Worm (Caenorhabditis elegans) whole organism, mixed stage, embryonic: ENCODE data around the gene vha-1.

ENCODE experiments used
- M03D4.4 ChIP-seq: sonication (generic microtip); optimal IDR thresholded peaks from 2 replicates; lab custom pipeline; 2017; ENCODE audit warnings: mild to moderate bottlenecking, missing genetic modification characterization, missing compliant biosample characterization
- bed-3 ChIP-seq: fragments of 200-800 bp; sonication (Bioruptor generic); optimal IDR thresholded peaks from 3 replicates; lab custom pipeline; 2018; ENCODE audit warnings: mild to moderate bottlenecking, missing genetic modification characterization, moderate library complexity, missing compliant biosample characterization
- blmp-1 ChIP-seq: fragments of 150-350 bp; optimal IDR thresholded peaks from 2 replicates; lab custom pipeline; 2014; ENCODE audit warnings: missing biosample characterization, missing genetic modification characterization
- ceh-39 ChIP-seq: fragments of 150-350 bp; optimal IDR thresholded peaks from 2 replicates; lab custom pipeline; 2014; ENCODE audit warnings: missing biosample characterization, missing genetic modification characterization
- ceh-43 ChIP-seq: fragments of 200-800 bp; sonication (Bioruptor generic); optimal IDR thresholded peaks from 2 replicates; lab custom pipeline; 2018; ENCODE audit warnings: mild to moderate bottlenecking, missing genetic modification characterization, moderate library complexity, missing compliant biosample characterization
- ceh-83 ChIP-seq: fragments of 200-800 bp; sonication (Bioruptor generic); optimal IDR thresholded peaks from 2 replicates; lab custom pipeline; 2018; ENCODE audit warnings: mild to moderate bottlenecking, missing genetic modification characterization, missing compliant biosample characterization
- ces-1 ChIP-seq: fragments of 150-350 bp; optimal IDR thresholded peaks from 2 replicates; lab custom pipeline; 2014; ENCODE audit warnings: missing biosample characterization, missing genetic modification reagents, missing genetic modification characterization
- cnd-1 ChIP-seq: fragments of 200-800 bp; sonication (Bioruptor generic); optimal IDR thresholded peaks from 2 replicates; lab custom pipeline; 2018; ENCODE audit warnings: mild to moderate bottlenecking, missing genetic modification characterization, missing compliant biosample characterization
- drap-1 ChIP-seq: fragments of 200-800 bp; sonication (Bioruptor generic); optimal IDR thresholded peaks from 3 replicates; lab custom pipeline; 2018; ENCODE audit warnings: mild to moderate bottlenecking, missing genetic modification characterization, missing compliant biosample characterization
- elt-1 ChIP-seq: sonication (generic microtip); optimal IDR thresholded peaks from 2 replicates; lab custom pipeline; 2017; ENCODE audit warnings: missing genetic modification characterization, mild to moderate bottlenecking, missing compliant biosample characterization, antibody characterized with exemption, moderate library complexity, borderline replicate concordance; ENCODE audit not compliant: insufficient read depth
- elt-3 ChIP-seq: fragments of 150-350 bp; optimal IDR thresholded peaks from 2 replicates; lab custom pipeline; 2014; ENCODE audit warnings: missing biosample characterization, missing genetic modification characterization
- flh-1 ChIP-seq: fragments of 200-800 bp; sonication (Bioruptor generic); optimal IDR thresholded peaks from 2 replicates; lab custom pipeline; 2018; ENCODE audit warnings: mild to moderate bottlenecking, missing genetic modification characterization, moderate library complexity, missing compliant biosample characterization
- ham-2 ChIP-seq: fragments of 200-800 bp; sonication (Bioruptor generic); optimal IDR thresholded peaks from 2 replicates; lab custom pipeline; 2018; ENCODE audit warnings: mild to moderate bottlenecking, missing genetic modification characterization, missing compliant biosample characterization
- hlh-1 ChIP-seq: fragments of 150-350 bp; optimal IDR thresholded peaks from 2 replicates; lab custom pipeline; 2014; ENCODE audit warnings: missing biosample characterization, missing genetic modification reagents, missing genetic modification characterization
- lin-13 ChIP-seq: fragments of 150-350 bp; optimal IDR thresholded peaks from 2 replicates; lab custom pipeline; 2014; ENCODE audit warnings: missing biosample characterization, missing genetic modification characterization
- lin-32 ChIP-seq: fragments of 200-800 bp; sonication (Bioruptor generic); optimal IDR thresholded peaks from 2 replicates; lab custom pipeline; 2018; ENCODE audit warnings: mild to moderate bottlenecking, missing genetic modification characterization, missing compliant biosample characterization
- lsy-2 ChIP-seq: fragments of 150-350 bp; optimal IDR thresholded peaks from 2 replicates; lab custom pipeline; 2014; ENCODE audit warnings: missing biosample characterization, missing genetic modification characterization
- mab-5 ChIP-seq: fragments of 150-350 bp; optimal IDR thresholded peaks from 2 replicates; lab custom pipeline; 2014; ENCODE audit warnings: missing biosample characterization, missing genetic modification characterization
- mep-1 ChIP-seq: fragments of 150-350 bp; optimal IDR thresholded peaks from 2 replicates; lab custom pipeline; 2017; ENCODE audit warnings: missing biosample characterization, missing genetic modification reagents, missing genetic modification characterization, inconsistent platforms
- mls-2 ChIP-seq: sonication (generic microtip); optimal IDR thresholded peaks from 2 replicates; lab custom pipeline; 2016; ENCODE audit warnings: mild to moderate bottlenecking, missing genetic modification characterization, moderate library complexity, missing compliant biosample characterization
- nhr-12 ChIP-seq: fragments of 150-350 bp; optimal IDR thresholded peaks from 2 replicates; lab custom pipeline; 2014; ENCODE audit warnings: missing biosample characterization, missing genetic modification characterization
- nhr-2 ChIP-seq: fragments of 150-350 bp; optimal IDR thresholded peaks from 2 replicates; lab custom pipeline; 2014; ENCODE audit warnings: missing biosample characterization, missing genetic modification characterization
- nhr-237 ChIP-seq: fragments of 150-350 bp; optimal IDR thresholded peaks from 2 replicates; lab custom pipeline; 2014; ENCODE audit warnings: missing biosample characterization, missing genetic modification characterization
- nhr-28 ChIP-seq: fragments of 150-350 bp; optimal IDR thresholded peaks from 2 replicates; lab custom pipeline; 2014; ENCODE audit warnings: missing biosample characterization, missing genetic modification characterization
- nhr-76 ChIP-seq: sonication (generic microtip); optimal IDR thresholded peaks from 2 replicates; lab custom pipeline; 2017; ENCODE audit warnings: missing biosample characterization, missing genetic modification characterization
- pha-4 ChIP-seq: fragments of 150-350 bp; optimal IDR thresholded peaks from 2 replicates; lab custom pipeline; 2018; ENCODE audit warnings: missing biosample characterization, missing genetic modification reagents, missing genetic modification characterization
- sem-2 ChIP-seq: fragments of 200-800 bp; sonication (Bioruptor generic); optimal IDR thresholded peaks from 2 replicates; lab custom pipeline; 2018; ENCODE audit warnings: mild to moderate bottlenecking, missing genetic modification characterization, missing compliant biosample characterization
- snpc-4 ChIP-seq: fragments of 150-350 bp; optimal IDR thresholded peaks from 2 replicates; lab custom pipeline; 2014; ENCODE audit warnings: missing biosample characterization, missing genetic modification characterization
- sptf-1 ChIP-seq: sonication (generic microtip); optimal IDR thresholded peaks from 2 replicates; lab custom pipeline; 2017; ENCODE audit warnings: mild to moderate bottlenecking, missing genetic modification characterization, moderate library complexity, missing compliant biosample characterization
- tbx-8 ChIP-seq: fragments of 200-800 bp; sonication (Bioruptor generic); optimal IDR thresholded peaks from 2 replicates; lab custom pipeline; 2018; ENCODE audit warnings: mild to moderate bottlenecking, missing genetic modification characterization, moderate library complexity, missing compliant biosample characterization
- unc-120 ChIP-seq: sonication (generic microtip); optimal IDR thresholded peaks from 2 replicates; lab custom pipeline; 2017; ENCODE audit warnings: missing genetic modification characterization, missing compliant biosample characterization; ENCODE audit not compliant: poor library complexity, severe bottlenecking
- unc-39 ChIP-seq: fragments of 150-350 bp; optimal IDR thresholded peaks from 2 replicates; lab custom pipeline; 2014; ENCODE audit warnings: missing biosample characterization, missing genetic modification characterization
- unc-62 ChIP-seq: fragments of 150-350 bp; optimal IDR thresholded peaks from 2 replicates; lab custom pipeline; 2014; ENCODE audit warnings: missing biosample characterization, missing genetic modification reagents, missing genetic modification characterization
- zip-8 ChIP-seq: fragments of 150-350 bp; optimal IDR thresholded peaks from 2 replicates; lab custom pipeline; 2014; ENCODE audit warnings: missing biosample characterization, missing genetic modification characterization
- ztf-11 ChIP-seq: fragments of 150-350 bp; optimal IDR thresholded peaks from 2 replicates; lab custom pipeline; 2014; ENCODE audit warnings: missing biosample characterization, missing genetic modification characterization

vha-1 gene

DNA sequence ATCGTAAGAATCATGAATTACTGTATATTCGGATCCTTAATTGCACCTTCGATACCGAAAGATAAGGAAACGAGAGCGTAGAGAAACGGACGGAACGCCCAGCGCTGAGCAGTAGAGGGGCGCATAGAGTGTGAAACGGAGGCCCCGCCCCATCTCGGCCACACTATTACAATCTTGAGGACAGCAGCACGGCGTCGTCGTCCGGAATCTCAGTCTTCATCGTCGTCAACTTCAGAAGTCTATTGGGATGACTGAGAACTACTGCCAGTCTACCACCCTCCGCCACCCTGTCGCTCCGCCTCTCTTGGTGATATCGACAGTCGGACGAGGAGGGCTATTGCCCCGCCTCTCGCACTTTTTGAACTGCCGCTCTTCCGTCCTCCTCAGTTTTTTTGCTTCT lies 16.3 kb upstream of the vha-1 start:
- no peak for TF ChIP-seq sem-2
- TF ChIP-seq M03D4.4 (tag; lab: Kevin White, UChicago) = peak; percentile 19

DNA sequence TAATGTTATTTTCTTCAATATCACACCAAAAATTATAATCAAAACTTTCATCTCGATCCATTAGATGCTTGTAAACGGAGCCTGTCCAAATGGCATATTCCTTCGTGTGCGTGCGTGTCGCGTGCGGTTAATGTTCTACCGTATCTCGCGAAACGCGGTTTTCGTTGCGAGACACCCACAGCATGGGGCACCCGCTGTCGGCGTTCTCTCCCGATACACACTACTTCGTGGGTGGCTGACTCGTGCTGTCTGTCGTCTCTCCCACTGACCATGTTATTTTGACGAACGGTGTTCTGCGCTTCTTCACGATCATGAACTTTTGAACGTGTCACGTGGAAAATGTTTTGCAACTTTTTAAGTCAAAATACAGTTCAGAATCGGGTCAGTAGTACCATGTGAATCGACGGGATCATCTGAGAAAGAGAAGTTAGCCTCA lies 15.6 kb upstream of the vha-1 start:
- peak; percentile 45 for TF ChIP-seq elt-3
- TF ChIP-seq unc-120 (tag; lab: Kevin White, UChicago) = peak; percentile 91
- peak; percentile 86 for TF ChIP-seq tbx-8 (GFP tag; lab: Kevin White, UChicago)
- peak; percentile 6 for TF ChIP-seq mab-5
- peak; percentile 97 for TF ChIP-seq ceh-39 (tag; lab: Kevin White, UChicago)
- peak; percentile 75 for TF ChIP-seq nhr-12 (tag; lab: Kevin White, UChicago)
- TF ChIP-seq sem-2 = peak; percentile 82
- TF ChIP-seq bed-3 (GFP tag; lab: Kevin White, UChicago) = peak; percentile 57
- peak; percentile 48 for TF ChIP-seq blmp-1
- peak; percentile 71 for TF ChIP-seq ces-1 (GFP tag; lab: Kevin White, UChicago)
- TF ChIP-seq lin-32 (GFP tag; lab: Kevin White, UChicago) = peak; percentile 83
- peak; percentile 98 for TF ChIP-seq pha-4 (tag; lab: Kevin White, UChicago)
- peak; percentile 80 for TF ChIP-seq ceh-43 (GFP tag; lab: Kevin White, UChicago)
- TF ChIP-seq unc-62 (GFP tag; lab: Kevin White, UChicago) = peak; percentile 81
- TF ChIP-seq elt-1 (tag; lab: Kevin White, UChicago) = no peak
- no peak for TF ChIP-seq flh-1
- peak; percentile 70 for TF ChIP-seq hlh-1 (tag; lab: Kevin White, UChicago)
- no peak for TF ChIP-seq zip-8 (tag; lab: Kevin White, UChicago)
- TF ChIP-seq ztf-11 (tag; lab: Kevin White, UChicago) = peak; percentile 92
- TF ChIP-seq drap-1 (GFP tag; lab: Kevin White, UChicago) = peak; percentile 95
- TF ChIP-seq nhr-28 = no peak
- no peak for TF ChIP-seq nhr-76 (tag; lab: Kevin White, UChicago)
- TF ChIP-seq M03D4.4 (tag; lab: Kevin White, UChicago) = peak; percentile 93
- peak; percentile 82 for TF ChIP-seq ham-2 (GFP tag; lab: Kevin White, UChicago)
- peak; percentile 94 for TF ChIP-seq cnd-1 (tag; lab: Kevin White, UChicago)
- TF ChIP-seq ceh-83 (GFP tag; lab: Kevin White, UChicago) = peak; percentile 94
- TF ChIP-seq nhr-237 (tag; lab: Kevin White, UChicago) = peak; percentile 86
- TF ChIP-seq lsy-2 (tag; lab: Kevin White, UChicago) = peak; percentile 99
- TF ChIP-seq sptf-1 (tag; lab: Kevin White, UChicago) = peak; percentile 95
- peak; percentile 95 for TF ChIP-seq mep-1
- TF ChIP-seq unc-39 (tag; lab: Kevin White, UChicago) = peak; percentile 39
- TF ChIP-seq snpc-4 = no peak
- TF ChIP-seq mls-2 (tag; lab: Kevin White, UChicago) = peak; percentile 92
- TF ChIP-seq lin-13 (tag; lab: Kevin White, UChicago) = peak; percentile 97
- TF ChIP-seq nhr-2 (tag; lab: Kevin White, UChicago) = peak; percentile 25

DNA sequence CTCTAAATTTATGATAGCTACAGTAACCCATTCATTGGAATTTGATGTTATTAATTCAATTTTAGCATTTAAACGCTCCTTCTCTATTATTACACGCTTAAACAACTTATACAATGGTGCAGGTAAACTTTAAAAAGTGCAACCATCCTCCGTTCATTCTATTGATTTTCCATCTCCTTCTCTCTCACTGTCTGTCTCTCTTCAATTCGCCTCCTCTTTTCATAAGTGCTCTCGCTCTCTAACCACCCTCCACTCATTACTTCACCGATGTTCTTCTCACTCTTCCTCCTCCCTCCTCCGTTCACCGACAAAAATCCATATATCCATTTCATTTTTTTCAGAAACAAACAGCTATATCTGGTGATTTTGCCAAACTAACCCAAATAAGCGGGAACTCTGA lies 14.9 kb upstream of the vha-1 start, which contains the start of gene cbp-1:
TSS of gene cbp-1 (plus strand) at position 335 of the 400 bp plus-strand sequence.
- TF ChIP-seq snpc-4 (no peak), ces-1 (GFP tag; lab: Kevin White, UChicago) (peak; percentile 76), unc-62 (GFP tag; lab: Kevin White, UChicago) (peak; percentile 21), nhr-237 (tag; lab: Kevin White, UChicago) (no peak), ceh-39 (tag; lab: Kevin White, UChicago) (peak; percentile 42), lsy-2 (tag; lab: Kevin White, UChicago) (peak; percentile 69)
- TF ChIP-seq, all 35 proteins: peak for 4

ce11 chrIII:9767095-9767494 lies 14.0 kb upstream of the vha-1 start:
- no peak for TF ChIP-seq sptf-1 (tag; lab: Kevin White, UChicago)
- no peak for TF ChIP-seq nhr-12 (tag; lab: Kevin White, UChicago)
- TF ChIP-seq tbx-8 (GFP tag; lab: Kevin White, UChicago) = no peak
- TF ChIP-seq nhr-76 (tag; lab: Kevin White, UChicago) = no peak
- TF ChIP-seq sem-2 = no peak
- TF ChIP-seq nhr-2 (tag; lab: Kevin White, UChicago) = no peak
- TF ChIP-seq elt-1 (tag; lab: Kevin White, UChicago) = no peak
- no peak for TF ChIP-seq lsy-2 (tag; lab: Kevin White, UChicago)
- TF ChIP-seq mab-5 = no peak
- TF ChIP-seq snpc-4 = no peak
- TF ChIP-seq blmp-1 = no peak
- TF ChIP-seq hlh-1 (tag; lab: Kevin White, UChicago) = no peak
- TF ChIP-seq, all 35 proteins: peak for 0
